Worm (Caenorhabditis elegans): ENCODE data around the gene T12A7.2.

ce11 chrIV:11723255-11723654 lies 37.7 kb downstream of the T12A7.2 start:
- TF ChIP-seq unc-62 (GFP tag; optimal IDR thresholded peaks at IDR 0.05) (no peak), F39B2.1 (GFP tag; IDR thresholded peaks at IDR 0.05) (no peak)

All from whole organism, young adult.